Fruit fly (Drosophila melanogaster) whole organism, wandering third instar larva: ENCODE data around the gene snsl.

Source experiments
- CrebA ChIP-seq: fragments of 200-800 bp; sonication (Bioruptor generic); optimal IDR thresholded peaks from 2 replicates; lab custom pipeline; 2016; ENCODE audit warnings: missing biosample characterization, mild to moderate bottlenecking, missing genetic modification characterization, borderline replicate concordance
- GATAd ChIP-seq: sonication (Bioruptor generic); optimal IDR thresholded peaks from 2 replicates; lab custom pipeline; 2016; ENCODE audit warnings: missing biosample characterization, missing genetic modification characterization
- Hr78 ChIP-seq: fragments of >200 bp; optimal IDR thresholded peaks from 2 replicates; lab custom pipeline; 2017; ENCODE audit warnings: missing biosample characterization, missing genetic modification characterization
- Myc ChIP-seq: fragments of >200 bp; optimal IDR thresholded peaks from 2 replicates; lab custom pipeline; 2017
- ey ChIP-seq: fragments of 200-800 bp; sonication (Bioruptor generic); optimal IDR thresholded peaks from 2 replicates; lab custom pipeline; 2016; ENCODE audit warnings: missing biosample characterization, missing genetic modification characterization
- foxo ChIP-seq, 2 experiments: fragments of 200-800 bp; sonication (Bioruptor generic); optimal IDR thresholded peaks; 2 replicates in 1 of 2; 3 replicates in 1 of 2; lab custom pipeline; 2016 to 2017; ENCODE audit warnings: missing biosample characterization in 2 of 2, missing genetic modification characterization in 2 of 2
- h ChIP-seq: fragments of 200-800 bp; sonication (Bioruptor generic); optimal IDR thresholded peaks from 3 replicates; lab custom pipeline; 2016; ENCODE audit warnings: missing biosample characterization, mild to moderate bottlenecking, missing genetic modification characterization
- jim ChIP-seq: fragments of 175-275, 200-325 bp; sonication (Bioruptor generic); optimal IDR thresholded peaks from 2 replicates; lab custom pipeline; 2016; ENCODE audit warnings: missing biosample characterization, mild to moderate bottlenecking, missing genetic modification characterization
- lola ChIP-seq: fragments of >200 bp; optimal IDR thresholded peaks from 2 replicates; lab custom pipeline; 2017; ENCODE audit warnings: missing biosample characterization, missing genetic modification characterization
- rgr ChIP-seq: fragments of 200-800 bp; sonication (Bioruptor generic); optimal IDR thresholded peaks from 3 replicates; lab custom pipeline; 2016; ENCODE audit warnings: missing biosample characterization, mild to moderate bottlenecking, missing genetic modification characterization
- tai ChIP-seq: sonication (Bioruptor generic); optimal IDR thresholded peaks from 2 replicates; lab custom pipeline; 2016; ENCODE audit warnings: missing biosample characterization, missing genetic modification characterization
- woc ChIP-seq: sonication (Bioruptor generic); optimal IDR thresholded peaks from 2 replicates; lab custom pipeline; 2016; ENCODE audit warnings: missing biosample characterization, mild to moderate bottlenecking, missing genetic modification characterization

DNA sequence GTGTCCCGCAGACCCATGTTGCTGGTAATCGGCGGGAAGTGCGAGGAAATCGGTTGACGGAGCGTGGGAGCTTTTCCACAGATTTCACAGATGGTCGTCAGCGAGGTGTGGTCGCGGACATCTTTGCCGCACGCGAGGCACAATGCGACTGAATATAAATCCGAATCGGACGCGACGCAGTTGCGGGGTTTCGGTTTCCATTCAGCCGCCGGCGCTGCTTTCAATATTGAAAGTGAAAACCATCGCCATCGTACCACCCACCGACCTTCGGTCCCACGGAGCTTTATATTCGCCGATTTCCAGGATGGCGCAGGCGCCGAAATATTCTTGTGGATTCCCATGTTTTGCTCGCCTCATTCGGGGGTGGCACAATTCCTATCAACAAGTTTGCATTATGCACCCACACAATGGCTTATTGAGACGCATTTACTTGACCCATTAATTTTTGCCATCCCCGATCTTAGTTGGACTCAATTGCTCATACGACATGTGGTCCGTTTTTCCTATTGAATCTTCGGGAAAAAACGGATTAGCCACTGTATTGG, 29.8 kb upstream of the snsl start, which contains the start of gene hoe2:
- TF ChIP-seq Hr78: no peak
- TF ChIP-seq lola (GFP tag; lab: Kevin White, UChicago): no peak
- TF ChIP-seq woc: no peak
- TF ChIP-seq jim (GFP tag; lab: Kevin White, UChicago): no peak
- TF ChIP-seq ey (GFP tag; lab: Kevin White, UChicago): no peak
- TF ChIP-seq tai: no peak
- TF ChIP-seq CrebA: no peak
- no peak for TF ChIP-seq rgr (GFP tag; lab: Kevin White, UChicago)
- TF ChIP-seq h: no peak
- TF ChIP-seq foxo (GFP tag; optimal IDR thresholded peaks at IDR 0.05; lab: Kevin White, UChicago): no peak
- no peak for TF ChIP-seq Myc (lab: Kevin White, UChicago)
- TF ChIP-seq GATAd (GFP tag; lab: Kevin White, UChicago): no peak
